Worm (Caenorhabditis elegans): Measurements from ENCODE around the gene T25B9.9.
A peak's percentile ranks its signal among the peaks of the same experiment; 100 is the strongest.

T25B9.9 gene

DNA sequence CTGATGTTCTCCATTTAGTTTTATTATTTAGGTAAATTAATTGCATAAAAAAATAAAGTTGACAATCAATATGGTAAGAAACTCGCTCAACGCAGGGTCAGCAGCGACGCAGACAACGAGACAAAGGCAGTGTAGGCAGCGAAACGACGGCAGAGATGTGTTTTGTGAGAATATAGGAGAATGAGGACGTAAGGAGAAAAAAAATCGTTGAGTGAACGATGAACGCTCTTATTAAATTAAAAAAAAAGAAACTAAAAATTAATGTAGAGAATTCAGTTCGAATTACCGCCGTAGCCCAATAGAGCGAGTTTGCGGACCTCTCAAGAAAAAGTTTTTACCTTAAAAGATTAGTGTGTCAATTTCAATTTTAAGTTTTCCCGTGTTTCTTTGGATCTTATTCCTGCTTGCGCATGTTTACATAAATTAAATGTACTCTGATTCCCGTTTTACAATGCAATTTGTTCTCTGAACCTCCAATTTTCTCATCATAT, 1.3 kb upstream of the T25B9.9 start, which contains the start of gene T25B9.8:
Gene T25B9.8, minus strand, starts transcription at position 51 of the 491 bp plus-strand sequence.
- TF ChIP-seq ces-1 (GFP tag; optimal IDR thresholded peaks at IDR 0.05): peak; percentile 44
- no peak for TF ChIP-seq blmp-1 (tag; optimal IDR thresholded peaks at IDR 0.05)

ce11 chrIV:10771296-10771695, 1.8 kb downstream of the T25B9.9 start:
- TF ChIP-seq tbx-8 (GFP tag; optimal IDR thresholded peaks at IDR 0.05) (no peak), pha-4 (tag; optimal IDR thresholded peaks at IDR 0.05) (no peak), zip-8 (tag; optimal IDR thresholded peaks at IDR 0.05) (no peak)

- TF ChIP-seq ceh-39 (tag; optimal IDR thresholded peaks at IDR 0.05) (no peak), ztf-11 (tag; optimal IDR thresholded peaks at IDR 0.05) (no peak), mep-1 (tag; optimal IDR thresholded peaks at IDR 0.05) (no peak), flh-1 (GFP tag; optimal IDR thresholded peaks at IDR 0.05) (no peak), ham-2 (GFP tag; optimal IDR thresholded peaks at IDR 0.05) (no peak), M03D4.4 (tag; optimal IDR thresholded peaks at IDR 0.05) (no peak), blmp-1 (tag; optimal IDR thresholded peaks at IDR 0.05) (no peak), snpc-4 (tag; optimal IDR thresholded peaks at IDR 0.05) (no peak), sptf-1 (tag; optimal IDR thresholded peaks at IDR 0.05) (no peak), nhr-28 (tag; optimal IDR thresholded peaks at IDR 0.05) (no peak), elt-1 (tag; optimal IDR thresholded peaks at IDR 0.05; ENCODE audit: borderline replicate concordance, insufficient read depth) (no peak), sem-2 (GFP tag; optimal IDR thresholded peaks at IDR 0.05) (no peak)
Measured at ce11 chrIV:10773811-10774210, 4.4 kb downstream of the T25B9.9 start, which contains the start of gene inpp-1. TSS of gene inpp-1 (minus strand) at chrIV:10773911.

DNA sequence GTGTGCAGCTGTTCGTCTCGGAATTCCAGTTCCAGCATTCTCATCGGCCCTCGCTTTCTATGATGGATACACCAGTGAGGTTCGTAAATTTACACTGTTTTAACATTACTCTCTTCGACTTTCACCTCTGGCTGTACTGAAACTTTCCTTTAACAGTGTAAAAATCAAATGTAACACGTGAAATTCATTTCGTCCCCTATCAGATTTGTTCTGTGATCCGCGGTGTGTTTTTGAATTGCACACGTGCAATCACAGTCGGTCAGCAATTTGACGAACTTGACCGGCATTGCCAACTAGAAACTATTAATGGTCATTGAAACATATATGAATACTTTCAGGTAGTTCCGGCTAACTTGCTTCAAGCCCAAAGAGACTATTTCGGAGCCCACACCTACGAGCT, 7.6 kb downstream of the T25B9.9 start:
- TF ChIP-seq ces-1 (GFP tag; optimal IDR thresholded peaks at IDR 0.05) (no peak), ztf-11 (tag; optimal IDR thresholded peaks at IDR 0.05) (no peak), blmp-1 (tag; optimal IDR thresholded peaks at IDR 0.05) (no peak), unc-62 (GFP tag; optimal IDR thresholded peaks at IDR 0.05) (no peak), mls-2 (tag; optimal IDR thresholded peaks at IDR 0.05) (no peak), bed-3 (GFP tag; optimal IDR thresholded peaks at IDR 0.05) (no peak), lin-13 (tag; optimal IDR thresholded peaks at IDR 0.05) (no peak), nhr-237 (tag; optimal IDR thresholded peaks at IDR 0.05) (no peak), snpc-4 (tag; optimal IDR thresholded peaks at IDR 0.05) (no peak), flh-1 (GFP tag; optimal IDR thresholded peaks at IDR 0.05) (no peak), lin-32 (GFP tag; optimal IDR thresholded peaks at IDR 0.05) (no peak)

ce11 chrIV:10777600-10777999, 8.1 kb downstream of the T25B9.9 start:
- TF ChIP-seq zip-8 (tag; optimal IDR thresholded peaks at IDR 0.05): peak; percentile 99
- no peak for TF ChIP-seq ceh-43 (GFP tag; optimal IDR thresholded peaks at IDR 0.05)

DNA sequence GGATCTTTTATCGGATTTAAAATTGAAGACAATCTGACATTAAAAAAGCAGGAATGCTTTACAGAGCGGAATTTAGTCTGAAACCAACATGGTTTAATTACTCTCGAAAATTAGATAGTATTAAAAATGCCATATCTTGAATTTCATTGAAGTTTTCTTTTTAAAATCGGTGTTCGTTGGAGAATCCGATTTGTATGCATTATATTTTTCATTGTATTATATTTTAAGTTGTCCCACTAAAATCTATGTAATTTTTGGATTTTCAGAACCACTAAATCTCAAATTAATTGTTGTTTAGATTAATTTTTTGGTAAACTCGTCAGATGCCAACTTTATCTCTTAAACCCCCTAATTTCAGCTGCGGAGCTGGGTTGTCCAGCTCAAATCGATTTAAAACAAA, 9.1 kb downstream of the T25B9.9 start:
- TF ChIP-seq M03D4.4 (tag; optimal IDR thresholded peaks at IDR 0.05): no peak
- no peak for TF ChIP-seq pha-4 (tag; optimal IDR thresholded peaks at IDR 0.05)
- no peak for TF ChIP-seq elt-3 (tag; optimal IDR thresholded peaks at IDR 0.05)
- no peak for TF ChIP-seq snpc-4 (tag; optimal IDR thresholded peaks at IDR 0.05)
- no peak for TF ChIP-seq elt-1 (tag; optimal IDR thresholded peaks at IDR 0.05; ENCODE audit: borderline replicate concordance, insufficient read depth)
- no peak for TF ChIP-seq sptf-1 (tag; optimal IDR thresholded peaks at IDR 0.05)
- TF ChIP-seq ceh-83 (GFP tag; optimal IDR thresholded peaks at IDR 0.05): no peak
- TF ChIP-seq unc-62 (GFP tag; optimal IDR thresholded peaks at IDR 0.05): no peak

- TF ChIP-seq lin-13 (tag; optimal IDR thresholded peaks at IDR 0.05) (no peak), unc-62 (GFP tag; optimal IDR thresholded peaks at IDR 0.05) (no peak)
Measured at ce11 chrIV:10779328-10779727, 9.9 kb downstream of the T25B9.9 start.

- TF ChIP-seq drap-1 (GFP tag; optimal IDR thresholded peaks at IDR 0.05) (no peak), ces-1 (GFP tag; optimal IDR thresholded peaks at IDR 0.05) (no peak), hlh-1 (tag; optimal IDR thresholded peaks at IDR 0.05) (no peak), tbx-8 (GFP tag; optimal IDR thresholded peaks at IDR 0.05) (no peak), pha-4 (tag; optimal IDR thresholded peaks at IDR 0.05) (no peak), sem-2 (GFP tag; optimal IDR thresholded peaks at IDR 0.05) (no peak), bed-3 (GFP tag; optimal IDR thresholded peaks at IDR 0.05) (no peak), ham-2 (GFP tag; optimal IDR thresholded peaks at IDR 0.05) (no peak), ztf-11 (tag; optimal IDR thresholded peaks at IDR 0.05) (no peak), ceh-39 (tag; optimal IDR thresholded peaks at IDR 0.05) (no peak), cnd-1 (tag; optimal IDR thresholded peaks at IDR 0.05) (no peak), M03D4.4 (tag; optimal IDR thresholded peaks at IDR 0.05) (no peak), mep-1 (tag; optimal IDR thresholded peaks at IDR 0.05) (no peak), elt-3 (tag; optimal IDR thresholded peaks at IDR 0.05) (no peak)
Measured at ce11 chrIV:10780583-10780982, 11.1 kb downstream of the T25B9.9 start, which contains the start of gene swt-3. TSS of gene swt-3 (minus strand) at chrIV:10780683.

Measured in whole organism, mixed stage, embryonic.